Worm (Caenorhabditis elegans) whole organism, L2 larva: ENCODE results near the gene F17H10.4.

Experiments
- blmp-1 ChIP-seq: sonication (generic microtip); optimal IDR thresholded peaks from 2 replicates; lab custom pipeline; 2017; ENCODE audit warnings: missing genetic modification characterization, mild to moderate bottlenecking, missing compliant biosample characterization, antibody characterized with exemption, moderate library complexity; ENCODE audit not compliant: insufficient read depth
- ceh-82 ChIP-seq: fragments of 150-350 bp; optimal IDR thresholded peaks from 2 replicates; lab custom pipeline; 2014; ENCODE audit warnings: missing biosample characterization, missing genetic modification characterization
- egl-27 ChIP-seq: sonication (generic microtip); optimal IDR thresholded peaks from 3 replicates; lab custom pipeline; 2017; ENCODE audit warnings: missing biosample characterization, missing genetic modification reagents, missing genetic modification characterization
- elt-1 ChIP-seq: fragments of 150-350 bp; optimal IDR thresholded peaks from 2 replicates; lab custom pipeline; 2014; ENCODE audit warnings: missing biosample characterization, missing genetic modification characterization
- fos-1 ChIP-seq: fragments of 150-350 bp; optimal IDR thresholded peaks from 2 replicates; lab custom pipeline; 2014; ENCODE audit warnings: missing biosample characterization, missing genetic modification characterization
- skn-1 ChIP-seq: sonication (generic microtip); optimal IDR thresholded peaks from 2 replicates; lab custom pipeline; 2017; ENCODE audit warnings: missing biosample characterization, missing genetic modification characterization
- zag-1 ChIP-seq: fragments of 150-350 bp; optimal IDR thresholded peaks from 2 replicates; lab custom pipeline; 2014; ENCODE audit warnings: missing biosample characterization, missing genetic modification characterization
- ztf-1 ChIP-seq: fragments of 200-800 bp; sonication (Bioruptor generic); conservative IDR thresholded peaks from 2 replicates; pipeline ENCODE4 v1.3.6; 2022; ENCODE audit warnings: missing genetic modification characterization, missing compliant biosample characterization

DNA sequence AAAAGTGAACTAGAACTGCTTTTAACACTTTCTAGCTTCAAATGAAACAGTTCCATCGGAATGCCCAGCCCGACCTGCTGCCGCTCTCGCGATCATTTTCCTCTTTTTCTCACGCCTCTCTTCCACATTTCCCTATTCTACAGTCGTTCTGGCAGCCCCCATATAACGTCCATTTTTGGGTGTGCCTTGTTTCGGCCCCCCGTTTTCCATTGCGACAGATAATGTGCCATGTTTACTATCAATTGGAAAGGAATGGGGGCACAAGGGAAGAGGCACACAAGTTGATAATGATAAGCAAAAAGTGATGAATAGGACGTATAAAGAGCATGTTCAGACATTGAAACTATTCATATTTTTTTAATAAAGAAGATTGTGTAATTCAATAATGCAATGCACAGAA, 32.7 kb upstream of the F17H10.4 start:
- TF ChIP-seq fos-1 (tag; lab: Kevin White, UChicago) (peak; percentile 93), blmp-1 (tag; lab: Kevin White, UChicago) (no peak), ztf-1 (GFP tag; lab: Robert Waterston, UW) (no peak), skn-1 (tag; lab: Kevin White, UChicago) (no peak), zag-1 (no peak), ceh-82 (tag; lab: Kevin White, UChicago) (no peak), egl-27 (no peak), elt-1 (tag; lab: Kevin White, UChicago) (no peak)
